Fruit fly (Drosophila melanogaster): ENCODE results near the gene bif.

bif gene

dm6 chrX:11683480-11683879 is 4.7 kb downstream of the bif start (continued):
- no peak for TF ChIP-seq CG6791 (GFP tag; IDR thresholded peaks at IDR 0.05; ENCODE audit: partially characterized antibody)
- no peak for TF ChIP-seq Fer3 (tag; optimal IDR thresholded peaks at IDR 0.05)
- TF ChIP-seq CG8089 (GFP tag; optimal IDR thresholded peaks at IDR 0.05), result no peak
- no peak for TF ChIP-seq Gug (GFP tag; IDR thresholded peaks at IDR 0.05)
- no peak for TF ChIP-seq cato (GFP tag; optimal IDR thresholded peaks at IDR 0.05; ENCODE audit: borderline replicate concordance)
- no peak for TF ChIP-seq CG8388 (GFP tag; optimal IDR thresholded peaks at IDR 0.05)
- TF ChIP-seq sob (GFP tag; IDR thresholded peaks at IDR 0.05), result no peak
- TF ChIP-seq pros (GFP tag; optimal IDR thresholded peaks at IDR 0.05), result no peak
- TF ChIP-seq cwo (GFP tag; optimal IDR thresholded peaks at IDR 0.05), result no peak
- no peak for TF ChIP-seq gce (GFP tag; IDR thresholded peaks at IDR 0.05)
- no peak for TF ChIP-seq CG12155 (GFP tag; optimal IDR thresholded peaks at IDR 0.05)
- no peak for TF ChIP-seq kah (GFP tag; optimal IDR thresholded peaks at IDR 0.05)
- no peak for TF ChIP-seq grn (GFP tag; optimal IDR thresholded peaks at IDR 0.05)
- no peak for TF ChIP-seq fd64A (GFP tag; optimal IDR thresholded peaks at IDR 0.05)
- no peak for TF ChIP-seq shn (GFP tag; optimal IDR thresholded peaks at IDR 0.05)
- no peak for TF ChIP-seq Atf-2 (GFP tag; optimal IDR thresholded peaks at IDR 0.05)
- no peak for TF ChIP-seq lbe (GFP tag; optimal IDR thresholded peaks at IDR 0.05)
- no peak for TF ChIP-seq MTF-1 (GFP tag; optimal IDR thresholded peaks at IDR 0.05; ENCODE audit: borderline replicate concordance)
- TF ChIP-seq zf30C (GFP tag; optimal IDR thresholded peaks at IDR 0.05), result no peak
- TF ChIP-seq CG1529 (GFP tag; optimal IDR thresholded peaks at IDR 0.05), result no peak
- TF ChIP-seq CG43689 (GFP tag; IDR thresholded peaks at IDR 0.05), result no peak
- TF ChIP-seq CG10321 (GFP tag; IDR thresholded peaks at IDR 0.05), result no peak
- TF ChIP-seq en (GFP tag; optimal IDR thresholded peaks at IDR 0.05), result no peak
- TF ChIP-seq sug (tag; optimal IDR thresholded peaks at IDR 0.05), result peak; percentile 96
- TF ChIP-seq h (optimal IDR thresholded peaks at IDR 0.05), result no peak
- TF ChIP-seq gfzf (GFP tag; optimal IDR thresholded peaks at IDR 0.05), result no peak
- no peak for TF ChIP-seq CG7928 (GFP tag; optimal IDR thresholded peaks at IDR 0.05)
- TF ChIP-seq ara (GFP tag; IDR thresholded peaks at IDR 0.05), result no peak
- no peak for TF ChIP-seq H2.0 (GFP tag; IDR thresholded peaks at IDR 0.05)
- TF ChIP-seq Elba2 (GFP tag; optimal IDR thresholded peaks at IDR 0.05), result no peak
- no peak for TF ChIP-seq Spps (tag; optimal IDR thresholded peaks at IDR 0.05)
- TF ChIP-seq her (GFP tag; optimal IDR thresholded peaks at IDR 0.05), result no peak
- no peak for TF ChIP-seq CG18011 (GFP tag; optimal IDR thresholded peaks at IDR 0.05)
- no peak for TF ChIP-seq Ravus (GFP tag; IDR thresholded peaks at IDR 0.05)
- no peak for TF ChIP-seq Mad (GFP tag; optimal IDR thresholded peaks at IDR 0.05)
- no peak for TF ChIP-seq B-H2 (GFP tag; optimal IDR thresholded peaks at IDR 0.05)
- peak; percentile 35 for TF ChIP-seq oc (tag; optimal IDR thresholded peaks at IDR 0.05)
- no peak for TF ChIP-seq zfh1 (GFP tag; IDR thresholded peaks at IDR 0.05)
- TF ChIP-seq E2f1 (GFP tag; IDR thresholded peaks at IDR 0.05), result no peak
- TF ChIP-seq abd-A (tag; optimal IDR thresholded peaks at IDR 0.05), result no peak
- no peak for TF ChIP-seq CG4820 (GFP tag; optimal IDR thresholded peaks at IDR 0.05)
- TF ChIP-seq CG4617 (GFP tag; optimal IDR thresholded peaks at IDR 0.05; ENCODE audit: borderline replicate concordance), result no peak
- no peak for TF ChIP-seq Trl (optimal IDR thresholded peaks at IDR 0.05)
- TF ChIP-seq Trl (GFP tag; optimal IDR thresholded peaks at IDR 0.05), result no peak
- TF ChIP-seq repo (GFP tag; optimal IDR thresholded peaks at IDR 0.05), result no peak
- no peak for TF ChIP-seq CG33213 (GFP tag; optimal IDR thresholded peaks at IDR 0.05)
- no peak for TF ChIP-seq twi (tag; optimal IDR thresholded peaks at IDR 0.05)
- TF ChIP-seq Doc2 (GFP tag; IDR thresholded peaks at IDR 0.05), result no peak
- TF ChIP-seq NfI (GFP tag; optimal IDR thresholded peaks at IDR 0.05), result no peak
- TF ChIP-seq pan (optimal IDR thresholded peaks at IDR 0.05), result no peak
- no peak for TF ChIP-seq pan (GFP tag; optimal IDR thresholded peaks at IDR 0.05 in 1 of 2, IDR thresholded peaks at IDR 0.05 in 1 of 2)
- no peak for TF ChIP-seq CG7987 (GFP tag; optimal IDR thresholded peaks at IDR 0.05)
- TF ChIP-seq CG6654 (GFP tag; optimal IDR thresholded peaks at IDR 0.05), result no peak
- no peak for TF ChIP-seq Bdp1 (GFP tag; optimal IDR thresholded peaks at IDR 0.05)

Measured in whole organism, embryonic.